Worm (Caenorhabditis elegans): Measurements from ENCODE around the gene F17E9.3.

The F17E9.3 gene

DNA sequence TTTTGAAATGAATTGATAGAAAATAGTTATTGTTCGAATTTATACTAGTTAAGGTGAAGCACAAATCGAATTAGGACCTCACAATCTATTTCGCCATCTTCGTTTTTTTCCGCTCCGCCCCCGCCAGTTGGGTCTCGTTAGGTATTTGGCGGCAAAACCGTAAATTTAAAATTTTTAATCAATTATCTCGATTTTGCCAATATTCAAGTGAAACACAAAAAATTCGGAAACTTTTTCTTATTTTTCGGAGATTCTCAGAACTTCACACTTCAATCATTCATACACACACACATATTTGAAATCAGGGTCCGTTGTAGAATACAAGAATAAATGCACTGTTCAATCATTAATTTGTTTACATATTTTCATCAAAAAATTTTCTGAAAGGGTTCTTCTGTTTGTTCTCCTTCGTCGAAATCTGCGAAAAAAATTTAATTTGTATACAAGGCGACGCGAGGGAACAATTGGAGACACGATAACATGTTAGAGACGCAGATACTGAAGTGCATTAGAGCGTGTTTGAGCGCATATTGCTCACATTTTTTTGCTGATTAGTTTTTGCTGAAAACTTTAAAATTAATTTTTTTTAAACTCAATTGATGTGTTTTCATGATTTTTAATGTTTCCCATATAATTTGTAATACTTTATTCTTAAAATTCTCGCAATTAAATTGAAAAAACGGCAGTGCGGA, 5.2 kb downstream of the F17E9.3 start, which contains the start of gene D2096.5:
TSS of gene D2096.5 (minus strand) at position 51 of the 692 bp plus-strand sequence.
- TF ChIP-seq snpc-3.4 (tag; optimal IDR thresholded peaks at IDR 0.05) (no peak), hmg-1.2 (GFP tag; IDR thresholded peaks at IDR 0.05) (peak; percentile 93), nhr-80 (tag; optimal IDR thresholded peaks at IDR 0.05) (no peak), ztf-28 (GFP tag; IDR thresholded peaks at IDR 0.05) (no peak), F22D6.2 (tag; optimal IDR thresholded peaks at IDR 0.05) (no peak), ceh-91 (GFP tag; IDR thresholded peaks at IDR 0.05) (no peak), B0019.2 (GFP tag; conservative IDR thresholded peaks at IDR 0.05) (no peak), ztf-18 (tag; optimal IDR thresholded peaks at IDR 0.05) (no peak), ets-4 (GFP tag; optimal IDR thresholded peaks at IDR 0.05) (no peak), snpc-1.3 (tag; optimal IDR thresholded peaks at IDR 0.05; ENCODE audit: insufficient read depth) (peak; percentile 30), F57C9.4 (tag; optimal IDR thresholded peaks at IDR 0.05) (no peak), Y67H2A.10 (GFP tag; conservative IDR thresholded peaks at IDR 0.05) (no peak), ama-1 (optimal IDR thresholded peaks at IDR 0.05) (no peak), ama-1 (GFP tag; optimal IDR thresholded peaks at IDR 0.05) (no peak), nhr-179 (tag; optimal IDR thresholded peaks at IDR 0.05) (no peak), zfh-2 (GFP tag; conservative IDR thresholded peaks at IDR 0.05) (no peak), B0035.1 (tag; optimal IDR thresholded peaks at IDR 0.05) (no peak)

DNA sequence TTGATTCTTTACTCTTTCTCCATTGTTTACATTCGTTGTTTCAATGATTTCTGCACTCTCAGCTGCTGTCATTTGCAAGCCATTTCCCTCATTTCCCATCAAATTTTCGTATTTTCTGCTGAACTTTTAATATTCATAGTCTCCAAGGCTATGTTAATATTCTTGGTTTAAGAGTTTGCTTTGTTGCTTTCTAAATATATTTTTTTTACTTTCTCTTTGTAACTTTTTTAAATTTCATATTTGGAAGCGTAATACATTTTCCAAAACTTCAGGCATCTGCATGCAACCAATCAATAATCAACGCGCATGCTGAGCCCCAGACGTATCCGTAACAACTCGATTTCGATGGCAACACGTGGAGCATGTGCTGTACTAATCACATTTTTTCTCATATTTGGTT, 6.1 kb downstream of the F17E9.3 start, which contains the start of gene sqv-1:
TSS of gene sqv-1 (plus strand) at position 301 of the 400 bp plus-strand sequence.
- no peak for TF ChIP-seq hrde-1 (tag; optimal IDR thresholded peaks at IDR 0.05; ENCODE audit: borderline replicate concordance)
- no peak for TF ChIP-seq egrh-3 (GFP tag; IDR thresholded peaks at IDR 0.05)
- no peak for TF ChIP-seq tbx-9 (tag; optimal IDR thresholded peaks at IDR 0.05; ENCODE audit: borderline replicate concordance)
- no peak for TF ChIP-seq ceh-100 (GFP tag; IDR thresholded peaks at IDR 0.05)
- no peak for TF ChIP-seq ztf-22 (GFP tag; optimal IDR thresholded peaks at IDR 0.05)
- no peak for TF ChIP-seq K11D2.4 (GFP tag; IDR thresholded peaks at IDR 0.05)

ce11 chrIV:8363163-8363562, 8.5 kb downstream of the F17E9.3 start, which contains the start of gene D2096.12:
Gene D2096.12 (plus strand): TSS chrIV:8363463.
- TF ChIP-seq B0261.1 (tag; optimal IDR thresholded peaks at IDR 0.05) (no peak), ekl-4 (GFP tag; IDR thresholded peaks at IDR 0.05) (0 out of 2 replicates have a peak, but pooled peaks have one; percentile 41), hlh-12 (tag; optimal IDR thresholded peaks at IDR 0.05) (no peak)

DNA sequence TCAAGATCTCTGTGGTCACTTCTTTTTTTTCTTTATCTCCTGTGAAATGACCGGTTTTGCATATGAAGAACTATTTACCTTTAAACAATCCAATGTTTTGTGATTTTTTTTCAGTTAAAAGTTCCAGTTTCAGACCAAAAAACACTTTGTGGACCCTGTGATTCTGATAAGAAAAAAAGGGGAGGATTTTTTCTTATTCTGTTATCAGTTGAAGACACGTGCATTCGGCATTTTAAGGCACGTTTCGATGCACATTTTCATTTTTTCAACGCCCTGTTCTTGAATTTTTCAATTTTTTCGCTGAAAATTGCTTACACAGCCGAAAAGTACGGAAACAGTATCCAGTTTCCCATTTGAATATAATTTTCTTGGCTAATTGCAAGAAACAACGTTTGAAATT, 11.6 kb downstream of the F17E9.3 start, which contains the start of gene aagr-1:
TSS of gene aagr-1 (plus strand) at position 227 of the 400 bp plus-strand sequence.
- no peak for TF ChIP-seq B0019.2 (GFP tag; conservative IDR thresholded peaks at IDR 0.05)
- TF ChIP-seq him-1 (tag; optimal IDR thresholded peaks at IDR 0.05): peak; percentile 15
- TF ChIP-seq snpc-4 (GFP tag; optimal IDR thresholded peaks at IDR 0.05): no peak
- TF ChIP-seq snpc-4 (tag; optimal IDR thresholded peaks at IDR 0.05): no peak
- TF ChIP-seq ztf-26 (tag; optimal IDR thresholded peaks at IDR 0.05): no peak
- TF ChIP-seq dpff-1 (tag; optimal IDR thresholded peaks at IDR 0.05): no peak
- no peak for TF ChIP-seq F49E8.2 (tag; optimal IDR thresholded peaks at IDR 0.05; ENCODE audit: insufficient read depth)
- TF ChIP-seq K11D2.4 (GFP tag; IDR thresholded peaks at IDR 0.05): no peak
- no peak for TF ChIP-seq athp-1 (tag; optimal IDR thresholded peaks at IDR 0.05)
- TF ChIP-seq F52B5.7 (tag; optimal IDR thresholded peaks at IDR 0.05): no peak
- TF ChIP-seq nhr-179 (tag; optimal IDR thresholded peaks at IDR 0.05): no peak
- no peak for TF ChIP-seq aptf-3 (GFP tag; IDR thresholded peaks at IDR 0.05)
- TF ChIP-seq snpc-3.4 (tag; optimal IDR thresholded peaks at IDR 0.05): no peak
- peak; percentile 66 for TF ChIP-seq nhr-80 (tag; optimal IDR thresholded peaks at IDR 0.05)
- no peak for TF ChIP-seq hlh-12 (tag; optimal IDR thresholded peaks at IDR 0.05)
- TF ChIP-seq efl-1 (GFP tag; optimal IDR thresholded peaks at IDR 0.05): no peak
- TF ChIP-seq cebp-1 (GFP tag; IDR thresholded peaks at IDR 0.05): no peak
- no peak for TF ChIP-seq cebp-1 (tag; optimal IDR thresholded peaks at IDR 0.05)
- no peak for TF ChIP-seq lir-1 (GFP tag; conservative IDR thresholded peaks at IDR 0.05)
